Worm (Caenorhabditis elegans) whole organism, late embryonic: Measurements from ENCODE around the gene nape-2.

Experiments used
- T23F11.4 ChIP-seq: fragments of 200-800 bp; sonication (Bioruptor generic); optimal IDR thresholded peaks from 2 replicates; lab custom pipeline; 2018; ENCODE audit warnings: mild to moderate bottlenecking, missing genetic modification characterization, missing compliant biosample characterization
- Y22D7AL.16 ChIP-seq: sonication (generic microtip); optimal IDR thresholded peaks from 2 replicates; lab custom pipeline; 2016; ENCODE audit warnings: missing genetic modification characterization, missing compliant biosample characterization
- ahr-1 ChIP-seq: sonication (generic microtip); optimal IDR thresholded peaks from 2 replicates; lab custom pipeline; 2016; ENCODE audit warnings: missing genetic modification characterization, missing compliant biosample characterization
- ceh-18 ChIP-seq: sonication (generic microtip); optimal IDR thresholded peaks from 2 replicates; lab custom pipeline; 2016; ENCODE audit warnings: missing genetic modification characterization, missing compliant biosample characterization
- ceh-22 ChIP-seq: sonication (generic microtip); optimal IDR thresholded peaks from 2 replicates; lab custom pipeline; 2017; ENCODE audit warnings: missing biosample characterization, missing genetic modification characterization
- ceh-30 ChIP-seq: fragments of 150-350 bp; optimal IDR thresholded peaks from 2 replicates; lab custom pipeline; 2014; ENCODE audit warnings: missing biosample characterization, missing genetic modification characterization
- ceh-34 ChIP-seq: sonication (generic microtip); optimal IDR thresholded peaks from 2 replicates; lab custom pipeline; 2016; ENCODE audit warnings: mild to moderate bottlenecking, missing genetic modification characterization, missing compliant biosample characterization
- ceh-45 ChIP-seq: fragments of 200-800 bp; sonication (Bioruptor generic); IDR thresholded peaks from 2 replicates; pipeline ENCODE4 v1.3.6; 2022; ENCODE audit warnings: missing genetic modification reagents, missing genetic modification characterization, missing compliant biosample characterization
- ceh-6 ChIP-seq: fragments of 200-800 bp; sonication (Bioruptor generic); optimal IDR thresholded peaks from 2 replicates; lab custom pipeline; 2018; ENCODE audit warnings: mild to moderate bottlenecking, missing genetic modification characterization, missing compliant biosample characterization
- dve-1 ChIP-seq: sonication (generic microtip); optimal IDR thresholded peaks from 2 replicates; lab custom pipeline; 2017; ENCODE audit warnings: antibody characterized with exemption, mild to moderate bottlenecking, missing genetic modification characterization, missing compliant biosample characterization
- elt-4 ChIP-seq: sonication (generic microtip); optimal IDR thresholded peaks from 2 replicates; lab custom pipeline; 2016; ENCODE audit warnings: missing genetic modification characterization, missing compliant biosample characterization
- gmeb-2 ChIP-seq: sonication (generic microtip); optimal IDR thresholded peaks from 2 replicates; lab custom pipeline; 2016; ENCODE audit warnings: missing genetic modification characterization, inconsistent platforms, missing compliant biosample characterization
- hlh-30 ChIP-seq: sonication (generic microtip); optimal IDR thresholded peaks from 2 replicates; lab custom pipeline; 2017; ENCODE audit warnings: antibody characterized with exemption, missing genetic modification characterization, missing compliant biosample characterization; ENCODE audit not compliant: insufficient read depth
- madf-2 ChIP-seq: sonication (generic microtip); optimal IDR thresholded peaks from 2 replicates; lab custom pipeline; 2017; ENCODE audit warnings: missing genetic modification characterization, missing compliant biosample characterization
- mec-3 ChIP-seq: sonication (generic microtip); optimal IDR thresholded peaks from 2 replicates; lab custom pipeline; 2016; ENCODE audit warnings: borderline replicate concordance, missing genetic modification characterization, missing compliant biosample characterization
- nfya-1 ChIP-seq: sonication (generic microtip); optimal IDR thresholded peaks from 2 replicates; lab custom pipeline; 2017; ENCODE audit warnings: missing genetic modification characterization, mild to moderate bottlenecking, missing compliant biosample characterization, antibody characterized with exemption, moderate library complexity
- nhr-232 ChIP-seq: sonication (generic microtip); optimal IDR thresholded peaks from 2 replicates; lab custom pipeline; 2016; ENCODE audit warnings: missing genetic modification characterization, missing compliant biosample characterization
- npax-4 ChIP-seq: sonication (generic microtip); optimal IDR thresholded peaks from 2 replicates; lab custom pipeline; 2016; ENCODE audit warnings: missing genetic modification characterization, missing compliant biosample characterization
- pag-3 ChIP-seq: sonication (generic microtip); optimal IDR thresholded peaks from 2 replicates; lab custom pipeline; 2016; ENCODE audit warnings: missing compliant biosample characterization, missing genetic modification characterization, borderline replicate concordance
- pax-1 ChIP-seq: fragments of 150-350 bp; optimal IDR thresholded peaks from 2 replicates; lab custom pipeline; 2014; ENCODE audit warnings: missing biosample characterization, missing genetic modification characterization
- pha-2 ChIP-seq: sonication (generic microtip); optimal IDR thresholded peaks from 2 replicates; lab custom pipeline; 2017; ENCODE audit warnings: mild to moderate bottlenecking, missing genetic modification characterization, missing compliant biosample characterization
- pha-4 ChIP-seq: fragments of 150-350 bp; optimal IDR thresholded peaks from 2 replicates; lab custom pipeline; 2018; ENCODE audit warnings: missing biosample characterization, missing genetic modification reagents, missing genetic modification characterization
- ref-2 ChIP-seq: sonication (generic microtip); optimal IDR thresholded peaks from 2 replicates; lab custom pipeline; 2016; ENCODE audit warnings: missing genetic modification characterization, missing compliant biosample characterization
- rnt-1 ChIP-seq: sonication (generic microtip); optimal IDR thresholded peaks from 2 replicates; lab custom pipeline; 2016; ENCODE audit warnings: missing genetic modification characterization, missing compliant biosample characterization
- sdc-2 ChIP-seq: sonication (generic microtip); optimal IDR thresholded peaks from 2 replicates; lab custom pipeline; 2016; ENCODE audit warnings: missing genotype, missing genetic modification characterization, missing compliant biosample characterization
- sox-4 ChIP-seq: sonication (generic microtip); optimal IDR thresholded peaks from 2 replicates; lab custom pipeline; 2017; ENCODE audit warnings: mild to moderate bottlenecking, missing genetic modification characterization, inconsistent platforms, missing compliant biosample characterization
- tbx-7 ChIP-seq: sonication (generic microtip); optimal IDR thresholded peaks from 2 replicates; lab custom pipeline; 2016; ENCODE audit warnings: missing genotype, missing genetic modification characterization, missing compliant biosample characterization
- unc-42 ChIP-seq: sonication (generic microtip); optimal IDR thresholded peaks from 2 replicates; lab custom pipeline; 2016; ENCODE audit warnings: missing genotype, missing genetic modification characterization, missing compliant biosample characterization
- unc-55 ChIP-seq: sonication (generic microtip); optimal IDR thresholded peaks from 2 replicates; lab custom pipeline; 2017; ENCODE audit warnings: missing biosample characterization, missing genetic modification reagents, missing genetic modification characterization
- zip-5 ChIP-seq: sonication (generic microtip); optimal IDR thresholded peaks from 2 replicates; lab custom pipeline; 2016; ENCODE audit warnings: missing genetic modification characterization, missing compliant biosample characterization

The nape-2 gene

DNA sequence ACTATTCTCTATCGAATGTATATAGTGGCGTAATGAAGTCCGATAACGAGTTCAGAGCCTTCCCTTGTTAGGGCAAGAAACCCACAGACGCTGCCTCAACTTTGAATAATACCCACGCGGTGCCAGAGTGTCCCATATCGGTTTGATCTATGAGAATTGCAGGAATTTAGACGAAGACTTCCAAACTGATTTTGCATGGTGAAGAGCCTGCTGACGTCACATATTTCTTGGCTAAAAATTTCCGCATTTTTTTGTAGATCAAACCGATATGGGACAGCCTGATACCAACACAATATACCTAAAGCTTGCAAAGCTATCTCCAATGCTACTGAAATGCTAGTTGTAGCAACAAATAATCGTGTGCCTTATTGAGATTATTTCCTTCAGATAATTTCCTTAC lies 3.1 kb upstream of the nape-2 start:
- TF ChIP-seq pag-3 (tag; lab: Kevin White, UChicago) (no peak), Y22D7AL.16 (tag; lab: Kevin White, UChicago) (no peak), tbx-7 (no peak), pha-2 (tag; lab: Kevin White, UChicago) (no peak), gmeb-2 (no peak), mec-3 (tag; lab: Kevin White, UChicago) (no peak)

DNA sequence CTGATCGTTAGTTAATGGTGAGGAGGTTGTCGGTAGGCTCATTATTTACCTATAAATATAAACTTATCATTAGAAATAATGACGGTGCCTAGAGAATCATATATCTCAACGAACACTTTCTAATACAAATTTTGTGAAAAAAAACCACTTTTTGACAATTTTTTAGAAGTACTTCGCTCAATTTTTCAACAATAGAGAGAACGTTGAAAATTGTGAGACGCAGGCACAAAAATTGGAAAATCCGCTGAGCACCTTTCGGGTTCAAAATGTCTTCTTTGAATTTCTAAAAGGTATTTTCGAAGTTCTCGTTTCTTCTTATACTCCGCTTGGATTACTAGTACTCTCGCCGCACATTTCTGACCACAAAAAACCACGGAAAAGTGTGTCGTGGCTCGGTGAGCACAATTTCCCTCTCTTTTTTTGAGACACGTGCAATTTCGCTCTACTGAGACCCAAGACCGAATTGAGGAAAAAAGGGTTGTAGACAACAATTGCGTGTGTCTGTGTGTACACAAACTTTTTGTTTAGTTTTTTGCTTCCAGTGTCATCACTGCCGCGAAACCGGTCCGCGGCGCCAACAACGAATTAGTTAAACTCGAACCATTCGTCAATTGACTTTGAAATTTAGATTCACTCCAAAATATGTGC lies 2.2 kb upstream of the nape-2 start, which contains the start of gene nape-1:
TSS of gene nape-1 (minus strand) at position 51 of the 648 bp plus-strand sequence.
- TF ChIP-seq ceh-18 (tag; lab: Kevin White, UChicago) (peak; percentile 40), ceh-22 (tag; lab: Kevin White, UChicago) (no peak), hlh-30 (tag; lab: Kevin White, UChicago) (no peak), pha-4 (no peak)

DNA sequence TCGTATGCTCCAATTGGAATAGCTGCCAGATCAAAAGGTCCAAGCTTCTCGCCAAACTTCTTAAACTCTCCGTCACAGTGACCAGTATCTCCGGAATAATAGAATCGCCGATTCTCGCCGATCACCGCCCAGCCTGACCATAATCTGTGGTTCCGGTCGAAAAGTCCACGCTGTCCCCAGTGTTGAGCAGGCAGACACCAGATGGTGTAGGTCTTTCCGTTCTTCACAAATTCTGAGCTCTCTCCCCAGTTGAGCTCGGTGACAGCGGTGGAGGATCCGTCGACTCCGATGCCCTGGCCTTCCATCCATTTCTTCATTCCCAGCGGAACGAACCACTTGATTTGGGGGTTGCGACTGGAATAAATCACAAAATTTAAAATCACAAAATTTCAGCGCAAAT lies 2.5 kb downstream of the nape-2 start:
- TF ChIP-seq unc-42 (tag; lab: Kevin White, UChicago) = no peak
- no peak for TF ChIP-seq ceh-6 (GFP tag; lab: Kevin White, UChicago)
- no peak for TF ChIP-seq pha-2 (tag; lab: Kevin White, UChicago)
- no peak for TF ChIP-seq madf-2 (tag; lab: Kevin White, UChicago)
- TF ChIP-seq zip-5 (tag; lab: Kevin White, UChicago) = no peak
- TF ChIP-seq elt-4 = no peak

DNA sequence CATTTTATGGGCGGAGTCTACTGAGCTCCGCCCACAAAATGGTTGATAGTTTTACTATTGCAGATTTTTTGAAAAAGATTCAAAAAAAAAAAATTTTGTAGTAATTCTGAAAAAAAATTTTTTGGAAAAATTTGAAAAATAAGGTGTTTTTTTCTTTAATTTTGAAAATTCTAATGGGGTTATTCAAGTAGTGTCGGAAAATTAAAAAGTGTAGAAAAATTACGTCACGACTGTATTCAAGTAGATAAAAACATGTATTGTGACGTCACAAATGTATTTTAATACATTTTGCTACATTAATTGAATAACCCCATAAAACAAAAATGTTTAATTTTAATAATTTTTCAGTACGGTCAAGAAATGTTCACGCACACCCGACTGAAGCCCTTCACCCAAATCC lies 5.4 kb downstream of the nape-2 start:
- TF ChIP-seq ahr-1 (tag; lab: Kevin White, UChicago) = no peak
- TF ChIP-seq dve-1 (tag; lab: Kevin White, UChicago) = no peak
- TF ChIP-seq pax-1 = no peak
- TF ChIP-seq ceh-34 (tag; lab: Kevin White, UChicago) = no peak
- TF ChIP-seq mec-3 (tag; lab: Kevin White, UChicago) = no peak
- no peak for TF ChIP-seq ceh-30 (tag; lab: Kevin White, UChicago)
- no peak for TF ChIP-seq rnt-1 (tag; lab: Kevin White, UChicago)
- no peak for TF ChIP-seq sox-4 (tag; lab: Kevin White, UChicago)
- no peak for TF ChIP-seq npax-4
- TF ChIP-seq nhr-232 (tag; lab: Kevin White, UChicago) = no peak
- no peak for TF ChIP-seq sdc-2 (tag; lab: Kevin White, UChicago)

DNA sequence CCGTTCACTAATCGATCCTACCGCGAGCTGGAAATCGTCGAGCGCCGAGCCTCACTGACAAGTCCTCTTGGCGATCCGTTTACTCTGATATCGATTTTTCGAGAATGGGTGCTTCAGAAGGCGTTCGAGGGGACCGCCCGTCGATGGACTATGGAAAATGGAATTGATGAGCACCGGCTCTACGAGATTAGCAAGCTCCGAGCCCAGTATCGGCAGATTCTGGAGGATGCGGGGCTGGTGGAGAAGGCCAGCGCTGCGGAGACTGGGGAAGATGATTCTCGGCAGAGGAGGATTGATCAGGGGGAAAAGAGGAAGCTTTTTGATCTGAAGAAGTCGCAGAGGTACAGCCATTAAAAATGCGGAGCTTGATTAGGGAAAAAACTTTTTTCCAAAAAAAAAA lies 7.3 kb downstream of the nape-2 start:
- TF ChIP-seq pha-4 (no peak), elt-4 (peak; percentile 67)

DNA sequence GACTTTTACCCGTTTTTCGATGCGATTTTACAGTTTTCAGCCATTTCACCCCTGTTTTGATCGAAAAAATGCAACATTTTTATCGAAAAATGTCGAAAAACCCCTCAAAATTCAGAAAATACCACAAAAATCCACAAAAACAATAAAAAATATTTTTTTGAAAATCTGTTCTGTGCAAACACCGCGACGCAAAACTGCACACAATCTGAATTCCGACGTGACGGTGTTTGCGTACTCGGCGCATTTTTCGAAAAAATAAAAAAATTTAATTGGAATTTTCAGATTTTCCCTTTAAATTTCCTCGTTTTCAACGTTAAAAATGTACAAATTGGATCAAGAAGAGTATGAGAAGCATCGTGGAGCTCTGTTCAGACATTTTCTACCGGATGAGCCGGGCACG lies 12.9 kb downstream of the nape-2 start, which contains the start of gene smgl-2:
TSS of gene smgl-2 (plus strand) at position 320 of the 400 bp plus-strand sequence.
- TF ChIP-seq unc-55 (peak; percentile 62), unc-42 (tag; lab: Kevin White, UChicago) (peak; percentile 7), ceh-45 (no peak), nfya-1 (tag; lab: Kevin White, UChicago) (peak; percentile 68)

DNA sequence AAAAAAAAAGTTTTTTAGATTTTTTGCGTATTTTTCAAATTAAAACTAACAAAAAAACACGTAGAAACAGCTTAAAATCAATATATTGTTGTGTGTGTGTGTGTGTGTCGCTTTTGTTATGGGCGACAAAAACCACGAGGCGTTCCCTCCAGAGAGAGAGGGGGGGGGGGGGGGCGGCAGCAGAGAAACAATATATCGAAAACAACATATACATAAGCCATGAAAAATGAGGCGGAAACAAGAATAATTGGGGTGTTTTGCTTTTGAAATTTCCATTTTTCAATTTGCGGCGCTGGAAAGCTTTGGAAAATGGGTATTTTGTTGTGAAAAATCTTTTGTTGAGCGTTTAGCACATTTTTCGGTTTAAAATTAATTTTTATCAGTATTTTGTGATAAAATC lies 13.4 kb downstream of the nape-2 start, which contains the start of gene Y37E11AM.2:
TSS of gene Y37E11AM.2 (minus strand) at position 101 of the 400 bp plus-strand sequence.
- TF ChIP-seq ref-2 (no peak), rnt-1 (tag; lab: Kevin White, UChicago) (no peak), madf-2 (tag; lab: Kevin White, UChicago) (no peak), T23F11.4 (GFP tag; lab: Kevin White, UChicago) (no peak), nhr-232 (tag; lab: Kevin White, UChicago) (no peak)
